Worm (Caenorhabditis elegans): Measurements from ENCODE around the gene F20D12.7.

Gene F20D12.7

DNA sequence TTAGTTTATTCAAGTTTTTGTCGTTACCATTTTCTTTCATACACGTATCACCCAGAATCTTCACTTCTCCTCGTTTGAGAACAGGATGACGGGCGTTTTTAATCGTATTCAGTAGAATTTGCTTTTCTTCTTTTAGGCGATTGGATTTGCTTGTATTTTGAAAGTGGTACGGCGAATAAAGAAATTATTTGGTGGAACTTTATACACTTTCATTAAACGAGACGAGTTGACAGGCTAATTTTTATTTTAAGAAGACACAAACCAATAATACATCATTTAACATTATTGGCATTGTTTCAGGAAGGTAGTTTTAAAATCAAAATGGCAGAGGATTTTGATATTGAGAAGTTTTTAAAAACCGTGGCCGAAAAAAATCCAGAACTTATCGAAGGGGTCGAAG is 23.7 kb downstream of the F20D12.7 start, which contains the start of gene C49H3.4:
Gene C49H3.4 (plus strand): TSS at position 301 of the 400 bp plus-strand sequence.
- TF ChIP-seq nhr-11 (tag; optimal IDR thresholded peaks at IDR 0.05) (no peak), ceh-18 (tag; optimal IDR thresholded peaks at IDR 0.05) (no peak), unc-86 (tag; optimal IDR thresholded peaks at IDR 0.05) (no peak), ceh-48 (tag; optimal IDR thresholded peaks at IDR 0.05) (no peak), syd-9 (tag; optimal IDR thresholded peaks at IDR 0.05) (no peak), ref-2 (tag; optimal IDR thresholded peaks at IDR 0.05) (no peak), elt-4 (tag; optimal IDR thresholded peaks at IDR 0.05) (no peak), eyg-1 (tag; optimal IDR thresholded peaks at IDR 0.05) (no peak), nfya-1 (tag; optimal IDR thresholded peaks at IDR 0.05) (no peak), ceh-6 (GFP tag; optimal IDR thresholded peaks at IDR 0.05) (no peak), che-1 (tag; optimal IDR thresholded peaks at IDR 0.05) (no peak), pha-2 (tag; optimal IDR thresholded peaks at IDR 0.05) (no peak), F13H6.1 (tag; optimal IDR thresholded peaks at IDR 0.05) (no peak), ceh-19 (GFP tag; optimal IDR thresholded peaks at IDR 0.05) (no peak), hlh-30 (tag; optimal IDR thresholded peaks at IDR 0.05; ENCODE audit: insufficient read depth) (no peak), fkh-10 (GFP tag; optimal IDR thresholded peaks at IDR 0.05) (no peak), ceh-2 (tag; optimal IDR thresholded peaks at IDR 0.05) (no peak), ets-4 (tag; optimal IDR thresholded peaks at IDR 0.05) (no peak)

DNA sequence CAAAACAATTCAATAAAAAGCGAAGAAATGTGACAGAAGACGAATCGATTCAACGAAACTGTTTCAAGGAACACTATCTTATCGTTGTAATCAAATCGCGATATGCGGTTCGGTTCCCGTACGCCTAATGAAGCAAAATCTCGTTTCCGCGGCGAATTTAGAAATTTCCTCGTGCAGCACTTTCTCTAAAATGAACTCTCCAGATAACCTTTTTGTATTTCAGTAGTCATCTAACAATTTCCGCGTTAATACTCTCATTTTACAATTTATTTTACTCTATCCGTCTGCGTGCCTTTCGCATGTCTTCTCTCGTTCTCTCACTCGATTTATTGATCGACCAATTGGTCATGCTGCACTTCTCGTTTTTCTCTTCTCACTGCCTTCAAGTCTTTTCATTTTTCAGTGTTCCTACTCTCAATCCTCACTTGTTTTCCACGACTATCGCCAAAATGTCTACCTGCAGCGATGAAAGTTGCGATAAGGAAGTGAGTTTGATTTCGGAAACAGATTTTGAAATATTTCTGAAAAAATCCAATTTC is 28.5 kb downstream of the F20D12.7 start, which contains the start of the genes npp-27 and ntl-4:
Gene npp-27 (minus strand): TSS at position 51 of the 539 bp plus-strand sequence.
Gene ntl-4 (plus strand): TSS at position 379 of the 539 bp plus-strand sequence.
- TF ChIP-seq hlh-13 (GFP tag; optimal IDR thresholded peaks at IDR 0.05) (no peak), ceh-18 (tag; optimal IDR thresholded peaks at IDR 0.05) (no peak), nfya-1 (tag; optimal IDR thresholded peaks at IDR 0.05) (peak; percentile 4), sdc-2 (tag; optimal IDR thresholded peaks at IDR 0.05) (no peak), ceh-48 (tag; optimal IDR thresholded peaks at IDR 0.05) (peak; percentile 24), unc-42 (tag; optimal IDR thresholded peaks at IDR 0.05) (no peak)

DNA sequence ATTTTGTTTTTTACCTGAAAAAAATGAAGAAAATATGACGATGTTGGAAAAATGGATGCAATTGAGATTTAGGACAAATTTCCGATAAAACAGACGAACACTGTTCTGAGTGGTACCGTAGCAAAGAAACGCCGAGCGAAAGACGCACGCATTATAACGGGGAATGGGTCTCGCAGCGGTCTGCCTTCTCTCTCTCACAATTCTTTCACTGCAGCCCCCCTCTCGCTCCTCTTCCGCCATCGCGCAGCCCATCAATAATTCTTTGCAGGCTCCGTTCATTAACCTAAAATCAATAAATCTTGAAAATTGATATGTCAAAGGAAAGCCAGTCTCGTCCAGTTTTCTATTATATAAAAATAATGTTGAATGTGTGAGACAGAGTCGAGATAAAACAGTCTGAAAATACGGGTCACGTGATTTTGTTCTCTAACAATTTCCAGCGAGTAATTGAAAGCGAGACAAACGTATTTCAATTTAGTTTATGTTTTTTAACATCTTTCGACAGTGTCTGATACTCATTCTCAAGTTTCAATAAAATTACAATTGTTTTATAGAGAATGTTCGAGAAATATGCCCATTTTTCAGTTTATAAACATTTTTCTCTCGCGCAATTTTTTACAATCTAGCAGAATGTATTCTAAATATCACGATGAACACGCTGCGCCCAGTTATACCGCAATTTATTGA is 29.1 kb downstream of the F20D12.7 start:
- peak; percentile 6 for TF ChIP-seq ceh-30 (tag; optimal IDR thresholded peaks at IDR 0.05)
- peak; percentile 9 for TF ChIP-seq nfya-1 (tag; optimal IDR thresholded peaks at IDR 0.05)
- peak; percentile 68 for TF ChIP-seq hlh-30 (tag; optimal IDR thresholded peaks at IDR 0.05; ENCODE audit: insufficient read depth)
- TF ChIP-seq ceh-48 (tag; optimal IDR thresholded peaks at IDR 0.05) = peak; percentile 71
- no peak for TF ChIP-seq npax-4 (tag; optimal IDR thresholded peaks at IDR 0.05)
- peak; percentile 42 for TF ChIP-seq ceh-34 (tag; optimal IDR thresholded peaks at IDR 0.05)
- peak; percentile 36 for TF ChIP-seq unc-42 (tag; optimal IDR thresholded peaks at IDR 0.05)
- TF ChIP-seq tbx-2 (tag; optimal IDR thresholded peaks at IDR 0.05) = peak; percentile 3
- TF ChIP-seq ceh-18 (tag; optimal IDR thresholded peaks at IDR 0.05) = peak; percentile 16
- no peak for TF ChIP-seq C38D4.7 (GFP tag; optimal IDR thresholded peaks at IDR 0.05)

DNA sequence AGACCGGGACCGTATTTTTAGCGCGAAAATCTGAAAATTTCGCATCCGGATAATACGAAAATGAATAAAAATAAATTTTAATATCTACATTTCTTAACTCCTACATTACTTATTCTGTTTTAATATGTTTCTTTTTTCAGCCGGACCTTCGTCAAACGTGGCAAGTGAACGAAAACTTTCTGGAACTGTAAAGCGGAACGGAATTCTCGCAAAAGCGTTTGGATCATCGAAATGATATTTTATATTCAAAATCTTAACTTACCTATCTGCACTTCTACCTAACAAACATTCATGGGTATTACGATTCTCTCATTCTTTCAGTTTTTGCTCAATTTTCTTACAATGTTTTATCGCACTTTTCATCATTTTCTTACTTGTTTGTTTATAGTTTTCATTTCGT is 32.1 kb downstream of the F20D12.7 start:
- no peak for TF ChIP-seq unc-3 (GFP tag; conservative IDR thresholded peaks at IDR 0.05)
- no peak for TF ChIP-seq unc-3 (tag; optimal IDR thresholded peaks at IDR 0.05)

DNA sequence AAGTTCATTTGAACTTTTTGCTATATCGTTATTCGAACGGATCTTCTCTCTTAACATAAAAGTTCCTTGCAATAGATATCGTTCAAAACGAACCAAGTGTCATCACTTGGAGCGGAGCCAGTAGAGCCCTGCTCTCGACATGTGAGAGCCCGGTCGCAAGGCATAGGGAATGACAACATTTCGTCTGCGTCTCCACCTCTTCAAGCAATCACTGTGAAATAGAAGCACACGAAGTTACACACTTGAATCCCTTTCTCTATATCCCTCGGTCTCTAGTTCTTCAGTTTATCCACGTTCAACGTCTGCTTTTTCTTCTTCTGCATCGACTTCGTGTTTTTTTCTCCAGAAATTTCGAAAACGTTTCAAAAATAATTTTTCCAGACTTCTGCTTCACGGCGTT is 35.4 kb downstream of the F20D12.7 start, which contains the start of gene C49H3.6:
Gene C49H3.6 (plus strand): TSS at position 380 of the 400 bp plus-strand sequence.
- TF ChIP-seq ceh-24 (tag; optimal IDR thresholded peaks at IDR 0.05) (no peak), dmd-4 (tag; optimal IDR thresholded peaks at IDR 0.05; ENCODE audit: borderline replicate concordance) (no peak), gmeb-2 (tag; optimal IDR thresholded peaks at IDR 0.05) (no peak), fax-1 (tag; optimal IDR thresholded peaks at IDR 0.05) (no peak), ceh-31 (tag; optimal IDR thresholded peaks at IDR 0.05) (peak; percentile 19), dve-1 (tag; optimal IDR thresholded peaks at IDR 0.05) (no peak), tbx-7 (tag; optimal IDR thresholded peaks at IDR 0.05) (no peak), sdc-2 (tag; optimal IDR thresholded peaks at IDR 0.05) (no peak), ceh-30 (tag; optimal IDR thresholded peaks at IDR 0.05) (no peak), ceh-2 (tag; optimal IDR thresholded peaks at IDR 0.05) (no peak), pha-2 (tag; optimal IDR thresholded peaks at IDR 0.05) (no peak), tbx-2 (tag; optimal IDR thresholded peaks at IDR 0.05) (no peak), hlh-30 (tag; optimal IDR thresholded peaks at IDR 0.05; ENCODE audit: insufficient read depth) (peak; percentile 44), ceh-22 (tag; optimal IDR thresholded peaks at IDR 0.05) (peak; percentile 38), ttx-3 (tag; optimal IDR thresholded peaks at IDR 0.05) (no peak), lin-11 (tag; optimal IDR thresholded peaks at IDR 0.05) (no peak), ceh-6 (GFP tag; optimal IDR thresholded peaks at IDR 0.05) (no peak), pag-3 (tag; optimal IDR thresholded peaks at IDR 0.05; ENCODE audit: borderline replicate concordance) (no peak), sox-4 (tag; optimal IDR thresholded peaks at IDR 0.05) (no peak), odd-2 (tag; optimal IDR thresholded peaks at IDR 0.05) (no peak), syd-9 (tag; optimal IDR thresholded peaks at IDR 0.05) (no peak), unc-42 (tag; optimal IDR thresholded peaks at IDR 0.05) (peak; percentile 8), fkh-6 (tag; optimal IDR thresholded peaks at IDR 0.05) (no peak), nfya-1 (tag; optimal IDR thresholded peaks at IDR 0.05) (peak; percentile 26)

Measured in whole organism, late embryonic.